Fruit fly (Drosophila melanogaster): ENCODE measurements around the gene CG6770.
A peak's percentile ranks its signal among the peaks of the same experiment; 100 is the strongest.

CG6770 gene

dm6 chr2L:12026458-12027431 is 19.2 kb downstream of the CG6770 start (continued):
- TF ChIP-seq E2f2 (GFP tag; IDR thresholded peaks at IDR 0.05) (peak; percentile 36), pb (GFP tag; optimal IDR thresholded peaks at IDR 0.05) (no peak), prd (optimal IDR thresholded peaks at IDR 0.05) (no peak), prd (GFP tag; IDR thresholded peaks at IDR 0.05) (peak; percentile 71), Mrtf (GFP tag; IDR thresholded peaks at IDR 0.05) (peak; percentile 31; the same call in 1 of the 3 replicates), dan (GFP tag; IDR thresholded peaks at IDR 0.05) (no peak), pho (GFP tag; optimal IDR thresholded peaks at IDR 0.05) (peak; percentile 35), CG13287 (GFP tag; IDR thresholded peaks at IDR 0.05; ENCODE audit: partially characterized antibody) (peak; percentile 32; the same call in 1 of the 2 replicates), Ravus (GFP tag; IDR thresholded peaks at IDR 0.05) (peak; percentile 37), ato (GFP tag; IDR thresholded peaks at IDR 0.05; ENCODE audit: partially characterized antibody) (no peak), HLH4C (GFP tag; IDR thresholded peaks at IDR 0.05; ENCODE audit: partially characterized antibody) (no peak), bab2 (GFP tag; optimal IDR thresholded peaks at IDR 0.05) (peak; percentile 27), fru (optimal IDR thresholded peaks at IDR 0.05) (no peak), CG15479 (GFP tag; optimal IDR thresholded peaks at IDR 0.05) (no peak), jing (GFP tag; optimal IDR thresholded peaks at IDR 0.05) (no peak), CG9817 (tag; optimal IDR thresholded peaks at IDR 0.05) (peak; percentile 24), CG3847 (GFP tag; IDR thresholded peaks at IDR 0.05) (no peak; the same call in 1 of the 2 replicates), scrt (GFP tag; optimal IDR thresholded peaks at IDR 0.05) (peak; percentile 6), CG7372 (GFP tag; IDR thresholded peaks at IDR 0.05) (no peak), ATbp (GFP tag; optimal IDR thresholded peaks at IDR 0.05) (peak; percentile 41), btn (GFP tag; optimal IDR thresholded peaks at IDR 0.05) (peak; percentile 13), CG18476 (GFP tag; optimal IDR thresholded peaks at IDR 0.05) (peak; percentile 35), her (GFP tag; optimal IDR thresholded peaks at IDR 0.05) (no peak), CG10431 (GFP tag; optimal IDR thresholded peaks at IDR 0.05) (peak; percentile 17), Awh (GFP tag; IDR thresholded peaks at IDR 0.05) (peak; percentile 52), ara (GFP tag; IDR thresholded peaks at IDR 0.05) (peak; percentile 63), ac (GFP tag; optimal IDR thresholded peaks at IDR 0.05) (no peak), CG2678 (tag; optimal IDR thresholded peaks at IDR 0.05) (peak; percentile 71), ro (GFP tag; IDR thresholded peaks at IDR 0.05) (no peak), CG15073 (GFP tag; optimal IDR thresholded peaks at IDR 0.05) (peak; percentile 28), caup (GFP tag; optimal IDR thresholded peaks at IDR 0.05; ENCODE audit: severe bottlenecking) (no peak), CG8944 (GFP tag; optimal IDR thresholded peaks at IDR 0.05) (peak; percentile 37), CG32532 (GFP tag; IDR thresholded peaks at IDR 0.05) (peak; percentile 53), D19B (GFP tag; optimal IDR thresholded peaks at IDR 0.05) (no peak), luna (GFP tag; optimal IDR thresholded peaks at IDR 0.05) (no peak), ftz-f1 (GFP tag; optimal IDR thresholded peaks at IDR 0.05) (no peak), CG17568 (GFP tag; optimal IDR thresholded peaks at IDR 0.05) (no peak), Opbp (GFP tag; IDR thresholded peaks at IDR 0.05; ENCODE audit: partially characterized antibody) (no peak), maf-S (GFP tag; optimal IDR thresholded peaks at IDR 0.05) (no peak), CG8388 (GFP tag; optimal IDR thresholded peaks at IDR 0.05) (peak; percentile 46), usp (GFP tag; optimal IDR thresholded peaks at IDR 0.05) (no peak), odd (GFP tag; optimal IDR thresholded peaks at IDR 0.05) (peak; percentile 53), sob (GFP tag; IDR thresholded peaks at IDR 0.05) (peak; percentile 45), ap (GFP tag; IDR thresholded peaks at IDR 0.05) (no peak), CG11247 (GFP tag; IDR thresholded peaks at IDR 0.05) (peak; percentile 31; the same call in 1 of the 2 replicates), CG2712 (tag; optimal IDR thresholded peaks at IDR 0.05) (peak; percentile 53), cas (GFP tag; IDR thresholded peaks at IDR 0.05) (no peak), CG32772 (GFP tag; IDR thresholded peaks at IDR 0.05) (peak; percentile 27), kay (GFP tag; optimal IDR thresholded peaks at IDR 0.05) (no peak)
